Fruit fly (Drosophila melanogaster) whole organism, prepupa: ENCODE measurements around the gene unc-119.
A peak's percentile ranks its signal among the peaks of the same experiment; 100 is the strongest.

Experiments used
- CG10669 ChIP-seq: fragments of 200-800 bp; sonication (Bioruptor generic); optimal IDR thresholded peaks from 3 replicates; lab custom pipeline; 2018; ENCODE audit warnings: missing biosample characterization, mild to moderate bottlenecking, missing genetic modification characterization, moderate library complexity
- CG11294 ChIP-seq: fragments of 200-800 bp; sonication (Bioruptor generic); IDR thresholded peaks from 2 replicates; pipeline ENCODE4 v1.3.6; 2022; ENCODE audit warnings: missing biosample characterization, missing genetic modification characterization
- CG11762 ChIP-seq: fragments of 200-800 bp; sonication (Bioruptor generic); optimal IDR thresholded peaks from 3 replicates; lab custom pipeline; 2016; ENCODE audit warnings: missing biosample characterization, missing genetic modification characterization; ENCODE audit not compliant: insufficient read depth
- CG15336 ChIP-seq: fragments of 200-800 bp; sonication (Bioruptor generic); IDR thresholded peaks from 2 replicates; pipeline ENCODE4 v1.3.6; 2022; ENCODE audit warnings: missing biosample characterization, missing genetic modification characterization
- CG1621 ChIP-seq: fragments of 200-800 bp; sonication (Bioruptor generic); optimal IDR thresholded peaks from 3 replicates; lab custom pipeline; 2018; ENCODE audit warnings: missing biosample characterization, mild to moderate bottlenecking, missing genetic modification characterization
- CG3032 ChIP-seq: fragments of 200-800 bp; optimal IDR thresholded peaks from 2 replicates; lab custom pipeline; 2019; ENCODE audit warnings: missing biosample characterization, mild to moderate bottlenecking, missing genetic modification characterization, moderate library complexity
- CG31627 ChIP-seq: fragments of 200-800 bp; sonication (Bioruptor generic); optimal IDR thresholded peaks from 3 replicates; lab custom pipeline; 2016; ENCODE audit warnings: missing biosample characterization, missing genetic modification characterization
- CG32006 ChIP-seq: fragments of 200-800 bp; sonication (Bioruptor generic); optimal IDR thresholded peaks from 3 replicates; lab custom pipeline; 2017; ENCODE audit warnings: missing biosample characterization, mild to moderate bottlenecking, missing genetic modification characterization
- CG3919 ChIP-seq: fragments of 200-800 bp; sonication (Bioruptor generic); optimal IDR thresholded peaks from 3 replicates; lab custom pipeline; 2016; ENCODE audit warnings: missing biosample characterization, missing genetic modification characterization
- CG6163 ChIP-seq: fragments of 200-800 bp; sonication (Bioruptor generic); IDR thresholded peaks from 3 replicates; pipeline ENCODE4 v1.3.6; 2022; ENCODE audit warnings: missing biosample characterization, missing genetic modification characterization
- CG6276 ChIP-seq: fragments of 200-800 bp; sonication (Bioruptor generic); optimal IDR thresholded peaks from 2 replicates; lab custom pipeline; 2017; ENCODE audit warnings: missing biosample characterization, mild to moderate bottlenecking, missing genetic modification characterization
- CG6808 ChIP-seq: fragments of 200-800 bp; sonication (Bioruptor generic); optimal IDR thresholded peaks from 3 replicates; lab custom pipeline; 2017; ENCODE audit warnings: missing biosample characterization, missing genetic modification characterization, mild to moderate bottlenecking, moderate library complexity, missing genetic modification reagents
- CG7368 ChIP-seq: fragments of 200-800 bp; sonication (Bioruptor generic); optimal IDR thresholded peaks from 3 replicates; lab custom pipeline; 2016; ENCODE audit warnings: missing biosample characterization, missing genetic modification characterization
- CG8119 ChIP-seq: fragments of 200-800 bp; sonication (Bioruptor generic); IDR thresholded peaks from 3 replicates; pipeline ENCODE4 v1.3.6; 2022; ENCODE audit warnings: missing biosample characterization, missing genetic modification characterization
- CG8319 ChIP-seq: fragments of 200-800 bp; sonication (Bioruptor generic); optimal IDR thresholded peaks from 3 replicates; lab custom pipeline; 2016; ENCODE audit warnings: missing biosample characterization, missing genetic modification characterization
- Eip75B ChIP-seq: fragments of 200-800 bp; sonication (Bioruptor generic); optimal IDR thresholded peaks from 3 replicates; lab custom pipeline; 2016; ENCODE audit warnings: missing biosample characterization, missing genetic modification characterization
- Eip78C ChIP-seq: fragments of 200-800 bp; sonication (Bioruptor generic); peaks from one replicate; lab custom pipeline; 2016; ENCODE audit warnings: missing biosample characterization, missing genetic modification characterization
- Eip93F ChIP-seq: fragments of 200-800 bp; sonication (Bioruptor generic); optimal IDR thresholded peaks from 2 replicates; lab custom pipeline; 2016; ENCODE audit warnings: missing biosample characterization, mild to moderate bottlenecking, missing genetic modification characterization
- Ets21C ChIP-seq: fragments of 200-800 bp; sonication (Bioruptor generic); optimal IDR thresholded peaks from 3 replicates; lab custom pipeline; 2016; ENCODE audit warnings: missing biosample characterization, missing genetic modification characterization
- Ets96B ChIP-seq: fragments of 200-800 bp; optimal IDR thresholded peaks from 2 replicates; lab custom pipeline; 2019; ENCODE audit warnings: missing biosample characterization, mild to moderate bottlenecking, missing genetic modification characterization, moderate library complexity
- Gug ChIP-seq: fragments of 200-800 bp; sonication (Bioruptor generic); IDR thresholded peaks from 2 replicates; pipeline ENCODE4 v1.3.6; 2022; ENCODE audit warnings: missing biosample characterization, missing genetic modification characterization
- Hr39 ChIP-seq: fragments of 200-800 bp; sonication (Bioruptor generic); optimal IDR thresholded peaks from 2 replicates; lab custom pipeline; 2016; ENCODE audit warnings: missing biosample characterization, missing genetic modification characterization
- Hr4 ChIP-seq: fragments of 200-800 bp; sonication (Bioruptor generic); optimal IDR thresholded peaks from 3 replicates; lab custom pipeline; 2016; ENCODE audit warnings: missing biosample characterization, missing genetic modification characterization
- Lpt ChIP-seq: fragments of 200-800 bp; sonication (Bioruptor generic); optimal IDR thresholded peaks from 3 replicates; lab custom pipeline; 2016; ENCODE audit warnings: missing biosample characterization, missing genetic modification characterization
- Met ChIP-seq: fragments of 200-800 bp; sonication (Bioruptor generic); optimal IDR thresholded peaks from 3 replicates; lab custom pipeline; 2016; ENCODE audit warnings: missing biosample characterization, missing genetic modification characterization
- OdsH ChIP-seq: fragments of 200-800 bp; sonication (Bioruptor generic); optimal IDR thresholded peaks from 3 replicates; lab custom pipeline; 2016; ENCODE audit warnings: missing biosample characterization, missing genetic modification characterization
- Sox102F ChIP-seq: fragments of 200-800 bp; sonication (Bioruptor generic); optimal IDR thresholded peaks from 2 replicates; lab custom pipeline; 2016; ENCODE audit warnings: missing biosample characterization, mild to moderate bottlenecking, missing genetic modification characterization
- Sox15 ChIP-seq: fragments of 200-800 bp; sonication (Bioruptor generic); optimal IDR thresholded peaks from 3 replicates; lab custom pipeline; 2016; ENCODE audit warnings: missing biosample characterization, missing genetic modification characterization
- dac ChIP-seq: fragments of 200-800 bp; sonication (Bioruptor generic); optimal IDR thresholded peaks from 2 replicates; lab custom pipeline; 2017; ENCODE audit warnings: missing biosample characterization, mild to moderate bottlenecking, missing genetic modification characterization
- eg ChIP-seq: fragments of 200-800 bp; sonication (Bioruptor generic); IDR thresholded peaks from 3 replicates; pipeline ENCODE4 v1.3.6; 2022; ENCODE audit warnings: missing biosample characterization, missing genetic modification characterization
- fkh ChIP-seq: fragments of 200-800 bp; sonication (Bioruptor generic); optimal IDR thresholded peaks from 3 replicates; lab custom pipeline; 2017; ENCODE audit warnings: missing biosample characterization, mild to moderate bottlenecking, missing genetic modification characterization, moderate library complexity
- pdm3 ChIP-seq: fragments of 200-800 bp; sonication (Bioruptor generic); optimal IDR thresholded peaks from 3 replicates; lab custom pipeline; 2016; ENCODE audit warnings: missing biosample characterization, missing genetic modification characterization
- salr ChIP-seq, 2 experiments: fragments of 200-800 bp; sonication (Bioruptor generic); optimal IDR thresholded peaks; 3 replicates each; lab custom pipeline; 2016 to 2018; ENCODE audit warnings: missing biosample characterization in 2 of 2, missing genetic modification characterization in 2 of 2, mild to moderate bottlenecking in 1 of 2
- spab ChIP-seq: fragments of 200-800 bp; sonication (Bioruptor generic); optimal IDR thresholded peaks from 2 replicates; lab custom pipeline; 2017; ENCODE audit warnings: missing biosample characterization, mild to moderate bottlenecking, missing genetic modification characterization, missing genetic modification reagents
- svp ChIP-seq: fragments of 200-800 bp; sonication (Bioruptor generic); peaks from one replicate; lab custom pipeline; 2016; ENCODE audit warnings: missing biosample characterization, missing genetic modification characterization
- topi ChIP-seq: fragments of 200-800 bp; sonication (Bioruptor generic); optimal IDR thresholded peaks from 3 replicates; lab custom pipeline; 2016; ENCODE audit warnings: missing biosample characterization, missing genetic modification characterization
- vri ChIP-seq: fragments of 200-800 bp; sonication (Bioruptor generic); optimal IDR thresholded peaks from 3 replicates; lab custom pipeline; 2016; ENCODE audit warnings: missing biosample characterization, mild to moderate bottlenecking, missing genetic modification characterization

Gene unc-119

dm6 chrX:7319053-7319702, 28.1 kb upstream of the unc-119 start (continued):
- TF ChIP-seq Met = peak; percentile 88
- TF ChIP-seq spab (GFP tag; lab: Kevin White, UChicago) = peak; percentile 75
- TF ChIP-seq Hr39 (GFP tag; lab: Kevin White, UChicago) = peak; percentile 89
- peak; percentile 89 for TF ChIP-seq pdm3 (GFP tag; lab: Kevin White, UChicago)
- TF ChIP-seq Eip93F = no peak
- peak; percentile 88 for TF ChIP-seq CG10669
- peak; percentile 89 for TF ChIP-seq CG32006 (GFP tag; lab: Kevin White, UChicago)
- peak; percentile 65 for TF ChIP-seq vri (GFP tag; lab: Kevin White, UChicago)
- peak; percentile 85 for TF ChIP-seq Ets96B (tag; lab: Kevin White, UChicago)

- no peak for TF ChIP-seq CG8319
- TF ChIP-seq fkh (GFP tag; lab: Kevin White, UChicago) = peak; percentile 62
- no peak for TF ChIP-seq dac (GFP tag; lab: Kevin White, UChicago)
These were observed 27.4 kb upstream of the unc-119 start for dm6 chrX:7318464-7318863.

dm6 chrX:7317214-7318210, 26.4 kb upstream of the unc-119 start:
- TF ChIP-seq Eip78C (GFP tag; lab: Kevin White, UChicago) = peak; percentile 47
- no peak for TF ChIP-seq Ets21C (GFP tag; lab: Kevin White, UChicago)
- TF ChIP-seq CG6163 (GFP tag; lab: Robert Waterston, UW) = no peak
- TF ChIP-seq CG11294 = no peak
- TF ChIP-seq fkh (GFP tag; lab: Kevin White, UChicago) = peak; percentile 22
- peak; percentile 81 for TF ChIP-seq svp
- no peak for TF ChIP-seq Sox15 (GFP tag; lab: Kevin White, UChicago)
- TF ChIP-seq CG31627 = no peak
- TF ChIP-seq CG32006 (GFP tag; lab: Kevin White, UChicago) = no peak
- TF ChIP-seq vri (GFP tag; lab: Kevin White, UChicago) = peak; percentile 53
- TF ChIP-seq Eip75B (GFP tag; lab: Kevin White, UChicago) = no peak
- TF ChIP-seq salr (GFP tag; optimal IDR thresholded peaks at IDR 0.05; lab: Kevin White, UChicago) = no peak
- no peak for TF ChIP-seq Gug (GFP tag; lab: Robert Waterston, UW)

- TF ChIP-seq CG6276 (no peak), topi (GFP tag; lab: Kevin White, UChicago) (no peak), CG6163 (GFP tag; lab: Robert Waterston, UW) (no peak), Sox102F (GFP tag; lab: Kevin White, UChicago) (no peak), CG31627 (no peak), CG7368 (GFP tag; lab: Kevin White, UChicago) (no peak), CG1621 (no peak), Eip78C (GFP tag; lab: Kevin White, UChicago) (peak; percentile 21), eg (no peak), svp (peak; percentile 48), Lpt (GFP tag; lab: Kevin White, UChicago) (no peak), CG8319 (no peak)
These were observed 25.0 kb upstream of the unc-119 start for dm6 chrX:7315925-7316650.

dm6 chrX:7312406-7312805, 21.3 kb upstream of the unc-119 start:
- TF ChIP-seq pdm3 (GFP tag; lab: Kevin White, UChicago) (peak; percentile 17), CG3919 (GFP tag; lab: Kevin White, UChicago) (no peak), CG6808 (GFP tag; lab: Kevin White, UChicago) (no peak), CG8119 (GFP tag; lab: Robert Waterston, UW) (peak; percentile 47; the same call in 2 of the 3 replicates), Ets96B (tag; lab: Kevin White, UChicago) (no peak), eg (peak; percentile 63), dac (GFP tag; lab: Kevin White, UChicago) (no peak), CG3032 (tag; lab: Kevin White, UChicago) (no peak), Hr39 (GFP tag; lab: Kevin White, UChicago) (no peak), Met (no peak), Sox102F (GFP tag; lab: Kevin White, UChicago) (no peak), OdsH (GFP tag; lab: Kevin White, UChicago) (no peak), Hr4 (GFP tag; lab: Kevin White, UChicago) (peak; percentile 45), CG15336 (peak; percentile 63), fkh (GFP tag; lab: Kevin White, UChicago) (no peak), CG31627 (no peak), CG11762 (GFP tag; lab: Kevin White, UChicago) (no peak), svp (no peak), CG8319 (no peak), CG1621 (no peak), Gug (GFP tag; lab: Robert Waterston, UW) (0 out of 2 replicates have a peak, but pooled peaks have one; percentile 29)
